Worm (Caenorhabditis elegans) whole organism, young adult: ENCODE data around the gene F14D2.15.
A peak's percentile ranks its signal among the peaks of the same experiment; 100 is the strongest.

ENCODE experiments used
- F33H1.4 ChIP-seq: fragments of 200-800 bp; sonication (Bioruptor generic); IDR thresholded peaks from 2 replicates; pipeline ENCODE4 v1.3.6; 2022; ENCODE audit warnings: missing genetic modification reagents, missing genetic modification characterization, missing compliant biosample characterization
- F37B4.10 ChIP-seq: fragments of 200-800 bp; sonication (Bioruptor generic); IDR thresholded peaks from 2 replicates; pipeline ENCODE4 v1.3.6; 2022; ENCODE audit warnings: missing genetic modification characterization, missing compliant biosample characterization
- T07F8.4 ChIP-seq: sonication (generic microtip); optimal IDR thresholded peaks from 2 replicates; lab custom pipeline; 2016; ENCODE audit warnings: mild to moderate bottlenecking, missing genetic modification characterization, moderate library complexity, missing compliant biosample characterization
- Y53G8AR.9 ChIP-seq: fragments of 200-800 bp; sonication (Bioruptor generic); conservative IDR thresholded peaks from 2 replicates; pipeline ENCODE4 v1.3.6; 2022; ENCODE audit warnings: missing genetic modification reagents, missing genetic modification characterization, missing compliant biosample characterization
- ama-1 ChIP-seq, 3 experiments: fragments of 150-350 bp in 1 of 3; sonication (generic microtip) in 2 of 3; optimal IDR thresholded peaks; 2 replicates each; lab custom pipeline; 2014 to 2018; ENCODE audit warnings: missing biosample characterization in 2 of 3, missing genetic modification characterization in 2 of 3, missing genetic modification reagents in 2 of 3
- bed-1 ChIP-seq: fragments of 200-800 bp; sonication (Bioruptor generic); IDR thresholded peaks from 2 replicates; pipeline ENCODE4 v1.3.6; 2022; ENCODE audit warnings: missing genetic modification reagents, missing genetic modification characterization, missing compliant biosample characterization
- ceh-27 ChIP-seq: fragments of 200-800 bp; sonication (Bioruptor generic); optimal IDR thresholded peaks from 2 replicates; lab custom pipeline; 2018; ENCODE audit warnings: mild to moderate bottlenecking, missing genetic modification characterization, moderate library complexity, missing compliant biosample characterization
- ceh-40 ChIP-seq: fragments of 200-800 bp; sonication (Bioruptor generic); IDR thresholded peaks from 2 replicates; pipeline ENCODE4 v1.3.6; 2022; ENCODE audit warnings: missing genetic modification characterization, missing compliant biosample characterization
- die-1 ChIP-seq: sonication (generic microtip); optimal IDR thresholded peaks from 2 replicates; lab custom pipeline; 2016; ENCODE audit warnings: missing genotype, mild to moderate bottlenecking, missing genetic modification characterization, missing compliant biosample characterization
- fkh-3 ChIP-seq: sonication (generic microtip); optimal IDR thresholded peaks from 2 replicates; lab custom pipeline; 2016; ENCODE audit warnings: mild to moderate bottlenecking, missing genetic modification characterization, missing compliant biosample characterization
- hmg-1.2 ChIP-seq: fragments of 200-800 bp; sonication (Bioruptor generic); IDR thresholded peaks from 2 replicates; pipeline ENCODE4 v1.3.6; 2022; ENCODE audit warnings: missing genetic modification reagents, missing genetic modification characterization, missing compliant biosample characterization
- hrde-1 ChIP-seq: sonication (generic microtip); optimal IDR thresholded peaks from 2 replicates; lab custom pipeline; 2016; ENCODE audit warnings: missing genetic modification characterization, mild to moderate bottlenecking, missing compliant biosample characterization, moderate library complexity, missing genotype, missing genetic modification reagents, borderline replicate concordance
- hsf-1 ChIP-seq: fragments of 200-800 bp; sonication (Bioruptor generic); IDR thresholded peaks from 2 replicates; pipeline ENCODE4 v1.3.6; 2022; ENCODE audit warnings: missing genetic modification reagents, missing genetic modification characterization, missing compliant biosample characterization
- let-526 ChIP-seq: fragments of 200-800 bp; sonication (Bioruptor generic); IDR thresholded peaks from 2 replicates; pipeline ENCODE4 v1.3.6; 2022; ENCODE audit warnings: missing genetic modification reagents, missing genetic modification characterization, missing compliant biosample characterization
- lin-40 ChIP-seq: sonication (generic microtip); optimal IDR thresholded peaks from 2 replicates; lab custom pipeline; 2016; ENCODE audit warnings: missing genetic modification characterization, mild to moderate bottlenecking, missing compliant biosample characterization, missing genotype, missing genetic modification reagents
- lir-1 ChIP-seq: fragments of 200-800 bp; sonication (Bioruptor generic); conservative IDR thresholded peaks from 2 replicates; pipeline ENCODE4 v1.3.6; 2022; ENCODE audit warnings: missing genetic modification reagents, missing genetic modification characterization, missing compliant biosample characterization
- lsl-1 ChIP-seq: fragments of 200-800 bp; sonication (Bioruptor generic); optimal IDR thresholded peaks from 2 replicates; lab custom pipeline; 2018; ENCODE audit warnings: mild to moderate bottlenecking, missing genetic modification characterization, moderate library complexity, missing compliant biosample characterization
- nhr-80 ChIP-seq: sonication (generic microtip); optimal IDR thresholded peaks from 2 replicates; lab custom pipeline; 2016; ENCODE audit warnings: missing genetic modification characterization, missing compliant biosample characterization
- nhr-90 ChIP-seq: sonication (generic microtip); optimal IDR thresholded peaks from 2 replicates; lab custom pipeline; 2016; ENCODE audit warnings: missing genotype, mild to moderate bottlenecking, missing genetic modification characterization, missing compliant biosample characterization
- sea-2 ChIP-seq: fragments of 200-800 bp; sonication (Bioruptor generic); IDR thresholded peaks from 2 replicates; pipeline ENCODE4 v1.3.6; 2022; ENCODE audit warnings: missing genetic modification characterization, missing compliant biosample characterization
- snpc-1.3 ChIP-seq: sonication (generic microtip); optimal IDR thresholded peaks from 2 replicates; lab custom pipeline; 2017; ENCODE audit warnings: missing genetic modification characterization, mild to moderate bottlenecking, missing compliant biosample characterization, antibody characterized with exemption, moderate library complexity, missing genotype, missing genetic modification reagents; ENCODE audit not compliant: insufficient read depth
- ztf-18 ChIP-seq: sonication (generic microtip); optimal IDR thresholded peaks from 2 replicates; lab custom pipeline; 2016; ENCODE audit warnings: missing genotype, mild to moderate bottlenecking, missing genetic modification characterization, missing compliant biosample characterization
- ztf-22 ChIP-seq: fragments of 200-800 bp; sonication (Bioruptor generic); optimal IDR thresholded peaks from 2 replicates; lab custom pipeline; 2018; ENCODE audit warnings: mild to moderate bottlenecking, missing genetic modification characterization, moderate library complexity, missing compliant biosample characterization
- ztf-26 ChIP-seq: sonication (generic microtip); optimal IDR thresholded peaks from 2 replicates; lab custom pipeline; 2017; ENCODE audit warnings: missing genetic modification characterization, missing compliant biosample characterization

The F14D2.15 gene

DNA sequence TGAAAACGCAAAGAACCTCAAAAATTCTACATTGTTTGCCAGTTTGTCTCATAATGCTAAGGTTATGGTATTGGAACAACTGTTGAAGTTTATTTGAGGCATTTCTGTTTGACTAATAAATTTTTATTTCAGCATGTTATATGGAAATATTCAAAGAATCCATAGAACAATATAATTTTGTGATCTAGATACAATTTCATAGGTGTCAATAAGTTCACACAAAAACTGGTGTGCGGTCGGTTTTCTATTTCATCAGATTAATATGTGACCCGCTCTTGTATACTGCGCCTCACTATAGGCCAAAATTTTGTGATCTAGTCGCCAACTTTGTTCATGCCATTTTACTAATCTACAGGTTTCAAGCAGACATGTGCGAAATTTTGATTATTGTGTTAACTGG is 44.2 kb downstream of the F14D2.15 start, which contains the start of gene btb-22:
Gene btb-22, plus strand, starts transcription at position 301 of the 400 bp plus-strand sequence.
- TF ChIP-seq ztf-22 (GFP tag; lab: Kevin White, UChicago) (no peak), ceh-40 (GFP tag; lab: Robert Waterston, UW) (no peak)

DNA sequence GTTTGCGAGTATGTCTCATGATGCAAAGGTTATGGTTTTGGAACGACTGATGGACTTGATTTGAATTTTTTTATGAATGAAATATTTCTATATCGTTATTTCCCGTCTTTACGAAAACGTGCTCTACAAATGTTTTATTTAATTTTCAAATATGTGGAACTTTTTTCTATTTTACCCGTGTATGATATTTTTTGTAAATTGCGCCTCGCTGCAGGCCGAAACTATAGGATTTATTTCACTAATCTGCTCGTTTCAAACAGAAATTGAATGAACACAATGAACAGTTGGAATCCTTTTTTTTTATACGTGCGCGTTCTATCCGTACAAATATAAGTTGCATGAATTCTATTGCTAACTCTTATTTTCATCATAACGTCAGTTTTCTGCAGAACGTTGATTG is 45.7 kb downstream of the F14D2.15 start, which contains the start of gene btb-18:
Gene btb-18, plus strand, starts transcription at position 301 of the 400 bp plus-strand sequence.
- TF ChIP-seq lin-40 (tag; lab: Kevin White, UChicago) (no peak), hrde-1 (tag; lab: Kevin White, UChicago) (no peak), F37B4.10 (GFP tag; lab: Robert Waterston, UW) (no peak), let-526 (GFP tag; lab: Robert Waterston, UW) (no peak), nhr-90 (tag; lab: Kevin White, UChicago) (no peak), ceh-27 (GFP tag; lab: Kevin White, UChicago) (no peak), F33H1.4 (GFP tag; lab: Robert Waterston, UW) (no peak), Y53G8AR.9 (GFP tag; lab: Robert Waterston, UW) (no peak), lsl-1 (GFP tag; lab: Kevin White, UChicago) (no peak), fkh-3 (tag; lab: Kevin White, UChicago) (no peak), hsf-1 (no peak), snpc-1.3 (no peak), bed-1 (GFP tag; lab: Robert Waterston, UW) (no peak), hmg-1.2 (GFP tag; lab: Robert Waterston, UW) (no peak), sea-2 (GFP tag; lab: Robert Waterston, UW) (no peak), ama-1 (optimal IDR thresholded peaks at IDR 0.05; lab: Kevin White, UChicago) (no peak), ama-1 (GFP tag; optimal IDR thresholded peaks at IDR 0.05; lab: Kevin White, UChicago) (no peak), lir-1 (no peak), ztf-18 (tag; lab: Kevin White, UChicago) (no peak), die-1 (no peak)

DNA sequence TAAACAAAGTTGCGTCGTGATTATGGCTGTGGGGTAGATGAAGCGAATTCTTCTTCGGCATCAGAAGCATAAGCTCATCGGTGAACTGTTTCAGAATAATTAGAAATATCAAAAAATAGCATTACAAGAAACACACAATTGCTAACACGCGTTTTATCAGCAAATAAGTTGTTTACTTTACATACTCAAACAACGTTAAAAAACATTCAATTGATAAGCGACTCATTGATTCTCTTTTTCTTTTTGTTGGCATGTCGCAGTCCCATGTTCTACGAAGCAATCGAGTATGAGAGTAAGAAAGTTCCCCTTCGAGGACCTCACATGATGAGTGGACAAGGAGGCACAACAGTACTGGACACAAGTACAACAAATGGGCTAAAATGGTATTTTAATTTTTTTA is 47.0 kb downstream of the F14D2.15 start, which contains the start of gene btb-16:
Gene btb-16, plus strand, starts transcription at position 240 of the 400 bp plus-strand sequence.
- TF ChIP-seq nhr-80 (tag; lab: Kevin White, UChicago) = peak; percentile 36
- no peak for TF ChIP-seq ztf-26

DNA sequence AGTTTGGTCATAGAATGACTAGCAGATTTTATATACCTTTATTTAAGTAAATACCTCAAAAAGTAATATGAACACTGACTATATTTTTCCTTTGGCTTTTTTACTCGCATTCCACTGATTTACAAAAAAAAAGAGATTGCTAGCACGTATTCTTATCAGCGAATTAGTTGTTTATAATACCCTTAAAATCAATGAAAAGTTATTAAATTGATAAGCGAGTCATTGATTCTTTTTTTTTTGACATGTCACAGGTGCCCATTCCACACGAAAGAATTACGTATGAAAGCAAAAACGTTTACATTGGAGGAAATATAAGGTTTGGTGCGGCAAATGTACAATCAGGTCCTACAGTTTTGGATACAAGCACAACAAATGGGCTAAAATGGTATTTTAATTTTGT is 48.4 kb downstream of the F14D2.15 start, which contains the start of gene btb-17:
Gene btb-17, plus strand, starts transcription at position 213 of the 400 bp plus-strand sequence.
- TF ChIP-seq snpc-1.3 (no peak), ztf-18 (tag; lab: Kevin White, UChicago) (no peak), T07F8.4 (tag; lab: Kevin White, UChicago) (no peak), nhr-80 (tag; lab: Kevin White, UChicago) (peak; percentile 35)
